Worm (Caenorhabditis elegans) whole organism, mixed stage, embryonic: Measurements from ENCODE around the gene K11E4.1.

Source experiments
- blmp-1 ChIP-seq: fragments of 150-350 bp; optimal IDR thresholded peaks from 2 replicates; lab custom pipeline; 2014; ENCODE audit warnings: missing biosample characterization, missing genetic modification characterization
- ceh-83 ChIP-seq: fragments of 200-800 bp; sonication (Bioruptor generic); optimal IDR thresholded peaks from 2 replicates; lab custom pipeline; 2018; ENCODE audit warnings: mild to moderate bottlenecking, missing genetic modification characterization, missing compliant biosample characterization
- lsy-2 ChIP-seq: fragments of 150-350 bp; optimal IDR thresholded peaks from 2 replicates; lab custom pipeline; 2014; ENCODE audit warnings: missing biosample characterization, missing genetic modification characterization
- nhr-12 ChIP-seq: fragments of 150-350 bp; optimal IDR thresholded peaks from 2 replicates; lab custom pipeline; 2014; ENCODE audit warnings: missing biosample characterization, missing genetic modification characterization
- nhr-237 ChIP-seq: fragments of 150-350 bp; optimal IDR thresholded peaks from 2 replicates; lab custom pipeline; 2014; ENCODE audit warnings: missing biosample characterization, missing genetic modification characterization
- nhr-28 ChIP-seq: fragments of 150-350 bp; optimal IDR thresholded peaks from 2 replicates; lab custom pipeline; 2014; ENCODE audit warnings: missing biosample characterization, missing genetic modification characterization
- sem-2 ChIP-seq: fragments of 200-800 bp; sonication (Bioruptor generic); optimal IDR thresholded peaks from 2 replicates; lab custom pipeline; 2018; ENCODE audit warnings: mild to moderate bottlenecking, missing genetic modification characterization, missing compliant biosample characterization
- sptf-1 ChIP-seq: sonication (generic microtip); optimal IDR thresholded peaks from 2 replicates; lab custom pipeline; 2017; ENCODE audit warnings: mild to moderate bottlenecking, missing genetic modification characterization, moderate library complexity, missing compliant biosample characterization
- unc-62 ChIP-seq: fragments of 150-350 bp; optimal IDR thresholded peaks from 2 replicates; lab custom pipeline; 2014; ENCODE audit warnings: missing biosample characterization, missing genetic modification reagents, missing genetic modification characterization

DNA sequence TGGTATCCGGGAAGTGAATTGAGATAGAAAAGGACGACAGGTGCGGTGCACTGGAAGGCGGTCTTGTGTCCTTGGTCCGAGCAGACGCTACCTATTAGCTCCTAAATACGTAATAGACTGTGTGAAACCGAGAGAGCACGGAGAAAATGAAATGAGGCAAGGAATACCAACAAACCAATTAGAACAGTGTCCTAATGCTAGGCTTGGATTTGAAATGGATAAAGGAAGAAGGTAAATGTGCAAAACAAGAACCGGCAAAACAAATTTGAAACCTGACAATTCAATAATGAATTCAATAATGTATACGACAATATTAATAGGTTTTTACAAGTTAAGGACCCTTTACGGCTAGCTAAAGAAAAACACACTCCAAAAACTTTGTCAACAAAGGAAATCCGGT, 45.2 kb upstream of the K11E4.1 start, which contains the start of gene C04A11.2:
- TF ChIP-seq lsy-2 (no peak), blmp-1 (no peak), ceh-83 (no peak), nhr-237 (tag; lab: Kevin White, UChicago) (no peak), nhr-12 (tag; lab: Kevin White, UChicago) (no peak), sptf-1 (tag; lab: Kevin White, UChicago) (no peak), unc-62 (no peak), sem-2 (GFP tag; lab: Kevin White, UChicago) (no peak), nhr-28 (tag; lab: Kevin White, UChicago) (no peak)
